Fruit fly (Drosophila melanogaster) whole organism, embryonic: Measurements from ENCODE around the gene CG42852.
A peak's percentile ranks its signal among the peaks of the same experiment; 100 is the strongest.

Experiments used
- ATbp ChIP-seq: fragments of 200-800 bp; sonication (Bioruptor generic); optimal IDR thresholded peaks from 2 replicates; lab custom pipeline; 2017; ENCODE audit warnings: missing biosample characterization, mild to moderate bottlenecking, missing genetic modification characterization, missing genetic modification reagents
- Awh ChIP-seq: fragments of 200-800 bp; sonication (Bioruptor generic); IDR thresholded peaks from 2 replicates; pipeline ENCODE4, ENCODE4 v1.3.6; 2022; ENCODE audit warnings: missing biosample characterization, missing genetic modification characterization
- Blimp-1 ChIP-seq: fragments of 200-800 bp; sonication (Bioruptor generic); optimal IDR thresholded peaks from 3 replicates; lab custom pipeline; 2018; ENCODE audit warnings: missing biosample characterization, missing genetic modification characterization, mild to moderate bottlenecking, moderate library complexity, missing genetic modification reagents
- CG10209 ChIP-seq: fragments of 200-800 bp; sonication (Bioruptor generic); optimal IDR thresholded peaks from 3 replicates; lab custom pipeline; 2017; ENCODE audit warnings: missing biosample characterization, mild to moderate bottlenecking, missing genetic modification characterization, missing genetic modification reagents
- CG10366 ChIP-seq: fragments of 200-800 bp; sonication (Bioruptor generic); IDR thresholded peaks from 2 replicates; pipeline ENCODE4 v1.3.6; 2022; ENCODE audit warnings: missing biosample characterization, missing genetic modification characterization
- CG10654 ChIP-seq: fragments of 200-800 bp; sonication (Bioruptor generic); optimal IDR thresholded peaks from 2 replicates; lab custom pipeline; 2016; ENCODE audit warnings: missing biosample characterization, missing genetic modification characterization
- CG12155 ChIP-seq: fragments of 200-800 bp; sonication (Bioruptor generic); optimal IDR thresholded peaks from 3 replicates; lab custom pipeline; 2016; ENCODE audit warnings: missing biosample characterization, missing genetic modification characterization
- CG12744 ChIP-seq: fragments of 200-800 bp; sonication (Bioruptor generic); optimal IDR thresholded peaks from 2 replicates; lab custom pipeline; 2016; ENCODE audit warnings: missing biosample characterization, missing genetic modification characterization
- CG13287 ChIP-seq: fragments of 200-800 bp; sonication (Bioruptor generic); IDR thresholded peaks from 2 replicates; pipeline ENCODE4 v1.3.6; 2022; ENCODE audit warnings: missing biosample characterization, missing genetic modification characterization; ENCODE audit not compliant: partially characterized antibody
- CG14710 ChIP-seq: fragments of 200-800 bp; sonication (Bioruptor generic); optimal IDR thresholded peaks from 3 replicates; lab custom pipeline; 2019; ENCODE audit warnings: missing biosample characterization, mild to moderate bottlenecking, missing genetic modification characterization, moderate library complexity
- CG14860 ChIP-seq: fragments of 200-800 bp; sonication (Bioruptor generic); IDR thresholded peaks from 3 replicates; pipeline ENCODE4 v1.3.6; 2022; ENCODE audit warnings: missing biosample characterization, missing genetic modification characterization; ENCODE audit not compliant: partially characterized antibody
- CG4328 ChIP-seq: fragments of 200-800 bp; sonication (Bioruptor generic); optimal IDR thresholded peaks from 3 replicates; lab custom pipeline; 2017; ENCODE audit warnings: missing biosample characterization, missing genetic modification reagents, missing genetic modification characterization
- CG8290 ChIP-seq, 3 experiments: fragments of 200-800 bp; sonication (Bioruptor generic); optimal IDR thresholded peaks; 2 replicates each; lab custom pipeline; 2016 to 2019; ENCODE audit warnings: missing biosample characterization in 3 of 3, missing genetic modification characterization in 3 of 3, mild to moderate bottlenecking in 2 of 3, moderate library complexity in 1 of 3
- CG8388 ChIP-seq: fragments of 200-800 bp; sonication (Bioruptor generic); optimal IDR thresholded peaks from 2 replicates; lab custom pipeline; 2019; ENCODE audit warnings: missing biosample characterization, mild to moderate bottlenecking, missing genetic modification characterization, moderate library complexity
- CG8924 ChIP-seq: fragments of 200-800 bp; optimal IDR thresholded peaks from 3 replicates; lab custom pipeline; 2019; ENCODE audit warnings: missing biosample characterization, mild to moderate bottlenecking, missing genetic modification characterization, moderate library complexity
- CG9876 ChIP-seq: fragments of 200-800 bp; sonication (Bioruptor generic); optimal IDR thresholded peaks from 2 replicates; lab custom pipeline; 2016; ENCODE audit warnings: missing biosample characterization, missing genetic modification characterization
- D ChIP-seq, 2 experiments: fragments of 200-800 bp in 1 of 2; fragments of >200 bp in 1 of 2; sonication (Bioruptor generic) in 1 of 2; optimal IDR thresholded peaks; 2 replicates in 1 of 2; 3 replicates in 1 of 2; lab custom pipeline; 2017; ENCODE audit warnings: mild to moderate bottlenecking in 1 of 2, missing biosample characterization in 1 of 2, missing genetic modification characterization in 1 of 2, missing genetic modification reagents in 1 of 2
- ERR ChIP-seq: fragments of 200-800 bp; sonication (Bioruptor generic); optimal IDR thresholded peaks from 2 replicates; lab custom pipeline; 2016; ENCODE audit warnings: missing biosample characterization, missing genetic modification characterization
- Eip74EF ChIP-seq, 2 experiments: fragments of 200-800 bp in 1 of 2; fragments of >200 bp in 1 of 2; sonication (Bioruptor generic) in 1 of 2; optimal IDR thresholded peaks; 2 replicates each; lab custom pipeline; 2017 to 2019; ENCODE audit warnings: missing biosample characterization in 2 of 2, missing genetic modification characterization in 2 of 2, mild to moderate bottlenecking in 1 of 2, moderate library complexity in 1 of 2
- Fer3 ChIP-seq: fragments of 200-800 bp; sonication (Bioruptor generic); optimal IDR thresholded peaks from 2 replicates; lab custom pipeline; 2018; ENCODE audit warnings: missing biosample characterization, mild to moderate bottlenecking, missing genetic modification characterization, moderate library complexity
- Kr ChIP-seq: fragments of 200-800 bp; sonication (Bioruptor generic); optimal IDR thresholded peaks from 2 replicates; lab custom pipeline; 2017; ENCODE audit warnings: missing biosample characterization, mild to moderate bottlenecking, missing genetic modification characterization
- Mes4 ChIP-seq: fragments of 200-800 bp; sonication (Bioruptor generic); optimal IDR thresholded peaks from 2 replicates; lab custom pipeline; 2016; ENCODE audit warnings: missing biosample characterization, missing genetic modification characterization
- abd-A ChIP-seq: fragments of 200-800 bp; sonication (Bioruptor generic); optimal IDR thresholded peaks from 3 replicates; lab custom pipeline; 2019; ENCODE audit warnings: missing biosample characterization, mild to moderate bottlenecking, missing genetic modification characterization, moderate library complexity
- az2 ChIP-seq: fragments of 200-800 bp; sonication (Bioruptor generic); optimal IDR thresholded peaks from 3 replicates; lab custom pipeline; 2016; ENCODE audit warnings: missing biosample characterization, missing genetic modification characterization
- bab2 ChIP-seq: fragments of 200-800 bp; sonication (Bioruptor generic); optimal IDR thresholded peaks from 2 replicates; lab custom pipeline; 2016; ENCODE audit warnings: missing biosample characterization, missing genetic modification characterization
- crc ChIP-seq: fragments of 200-800 bp; sonication (Bioruptor generic); optimal IDR thresholded peaks from 2 replicates; lab custom pipeline; 2016; ENCODE audit warnings: missing biosample characterization, missing genetic modification characterization
- danr ChIP-seq: fragments of 200-800 bp; sonication (Bioruptor generic); IDR thresholded peaks from 2 replicates; pipeline ENCODE4 v1.3.6; 2022; ENCODE audit warnings: missing biosample characterization, missing genetic modification characterization
- dmrt11E ChIP-seq: fragments of 200-800 bp; sonication (Bioruptor generic); optimal IDR thresholded peaks from 3 replicates; lab custom pipeline; 2018; ENCODE audit warnings: missing biosample characterization, mild to moderate bottlenecking, missing genetic modification characterization, moderate library complexity
- fru ChIP-seq: fragments of >200 bp; optimal IDR thresholded peaks from 2 replicates; lab custom pipeline; 2017
- gem ChIP-seq: fragments of 200-800 bp; sonication (Bioruptor generic); optimal IDR thresholded peaks from 2 replicates; lab custom pipeline; 2019; ENCODE audit warnings: missing biosample characterization, mild to moderate bottlenecking, missing genetic modification characterization, moderate library complexity
- gfzf ChIP-seq: fragments of 200-800 bp; sonication (Bioruptor generic); optimal IDR thresholded peaks from 2 replicates; lab custom pipeline; 2016; ENCODE audit warnings: missing biosample characterization, mild to moderate bottlenecking, missing genetic modification characterization, moderate library complexity
- grau ChIP-seq: fragments of 200-800 bp; optimal IDR thresholded peaks from 3 replicates; lab custom pipeline; 2019; ENCODE audit warnings: missing biosample characterization, mild to moderate bottlenecking, missing genetic modification characterization, moderate library complexity
- hbn ChIP-seq: fragments of 200-800 bp; sonication (Bioruptor generic); IDR thresholded peaks from 2 replicates; pipeline ENCODE4 v1.3.6; 2022; ENCODE audit warnings: missing biosample characterization, missing genetic modification characterization; ENCODE audit not compliant: partially characterized antibody
- klu ChIP-seq: fragments of 200-800 bp; sonication (Bioruptor generic); IDR thresholded peaks from 2 replicates; pipeline ENCODE4 v1.3.6; 2022; ENCODE audit warnings: missing biosample characterization, missing genetic modification characterization
- lbe ChIP-seq: fragments of 200-800 bp; sonication (Bioruptor generic); optimal IDR thresholded peaks from 2 replicates; lab custom pipeline; 2016; ENCODE audit warnings: missing biosample characterization, mild to moderate bottlenecking, missing genetic modification characterization
- mirr ChIP-seq: fragments of 200-800 bp; sonication (Bioruptor generic); optimal IDR thresholded peaks from 3 replicates; lab custom pipeline; 2018; ENCODE audit warnings: missing biosample characterization, mild to moderate bottlenecking, missing genetic modification characterization
- nerfin-1 ChIP-seq: fragments of 200-800 bp; sonication (Bioruptor generic); optimal IDR thresholded peaks from 3 replicates; lab custom pipeline; 2019; ENCODE audit warnings: missing biosample characterization, mild to moderate bottlenecking, missing genetic modification characterization, moderate library complexity
- otp ChIP-seq: fragments of 200-800 bp; sonication (Bioruptor generic); IDR thresholded peaks from 3 replicates; pipeline ENCODE4, ENCODE4 v1.3.6; 2022; ENCODE audit warnings: missing biosample characterization, missing genetic modification characterization
- run ChIP-seq: fragments of 200-800 bp; sonication (Bioruptor generic); optimal IDR thresholded peaks from 3 replicates; lab custom pipeline; 2018; ENCODE audit warnings: missing biosample characterization, mild to moderate bottlenecking, missing genetic modification characterization
- sc ChIP-seq, 3 experiments: fragments of >200 bp in 2 of 3; fragments of 200-800 bp in 1 of 3; sonication (Bioruptor generic) in 1 of 3; optimal IDR thresholded peaks; 2 replicates in 2 of 3; 3 replicates in 1 of 3; lab custom pipeline; 2017; ENCODE audit warnings: mild to moderate bottlenecking in 1 of 3, missing biosample characterization in 1 of 3, missing genetic modification characterization in 1 of 3, missing genetic modification reagents in 1 of 3
- sens-2 ChIP-seq: fragments of 200-800 bp; sonication (Bioruptor generic); IDR thresholded peaks from 2 replicates; pipeline ENCODE4 v1.3.6; 2022; ENCODE audit warnings: missing biosample characterization, missing genetic modification characterization
- seq ChIP-seq: fragments of 200-800 bp; sonication (Bioruptor generic); IDR thresholded peaks from 2 replicates; pipeline ENCODE4 v1.3.6; 2022; ENCODE audit warnings: missing biosample characterization, missing genetic modification characterization
- sima ChIP-seq: fragments of 200-800 bp; sonication (Bioruptor generic); optimal IDR thresholded peaks from 2 replicates; lab custom pipeline; 2016; ENCODE audit warnings: missing biosample characterization, missing genetic modification characterization
- slou ChIP-seq: fragments of 200-800 bp; sonication (Bioruptor generic); optimal IDR thresholded peaks from 3 replicates; lab custom pipeline; 2016; ENCODE audit warnings: missing biosample characterization, missing genetic modification characterization
- ttk ChIP-seq: fragments of 200-800 bp; sonication (Bioruptor generic); IDR thresholded peaks from 2 replicates; pipeline ENCODE4 v2.1.2; 2022; ENCODE audit warnings: missing biosample characterization, missing genetic modification characterization
- zf30C ChIP-seq: fragments of 200-800 bp; sonication (Bioruptor generic); optimal IDR thresholded peaks from 3 replicates; lab custom pipeline; 2018; ENCODE audit warnings: missing biosample characterization, mild to moderate bottlenecking, missing genetic modification characterization

The CG42852 gene

dm6 chr3L:16711430-16712228 lies 43.7 kb upstream of the CG42852 start, which contains the start of the genes CG43954, Lasp and Dab (continued):
- peak; percentile 37 for TF ChIP-seq zf30C (GFP tag; lab: Kevin White, UChicago)
- peak; percentile 29 for TF ChIP-seq grau (tag; lab: Kevin White, UChicago)
- no peak for TF ChIP-seq CG10209 (GFP tag; lab: Kevin White, UChicago)
- peak; percentile 53 for TF ChIP-seq Mes4 (GFP tag; lab: Kevin White, UChicago)
- peak; percentile 25 for TF ChIP-seq run (tag; lab: Kevin White, UChicago)
- TF ChIP-seq Eip74EF (GFP tag; optimal IDR thresholded peaks at IDR 0.05; lab: Kevin White, UChicago), result peak in 1 of 2 experiments; percentile 49
- TF ChIP-seq seq (GFP tag; lab: Robert Waterston, UW), result peak; percentile 32; the same call in 1 of the 2 replicates
- TF ChIP-seq mirr (GFP tag; lab: Kevin White, UChicago), result peak; percentile 61
- TF ChIP-seq ATbp, result no peak
- peak; percentile 42 for TF ChIP-seq CG8290 (GFP tag; optimal IDR thresholded peaks at IDR 0.05; lab: Kevin White, UChicago)
- peak in 1 of 2 experiments; percentile 91 for TF ChIP-seq CG8290 (tag; optimal IDR thresholded peaks at IDR 0.05; lab: Kevin White, UChicago)
- TF ChIP-seq CG12744 (GFP tag; lab: Kevin White, UChicago), result peak; percentile 36
- no peak; the same call in 2 of the 3 replicates for TF ChIP-seq CG14860 (GFP tag; lab: Robert Waterston, UW)
- no peak for TF ChIP-seq CG10654 (GFP tag; lab: Kevin White, UChicago)
- peak; percentile 2 for TF ChIP-seq Fer3
- TF ChIP-seq otp (GFP tag; lab: Robert Waterston, UW), result peak; percentile 36; the same call in 1 of the 3 replicates
- peak; percentile 31 for TF ChIP-seq az2 (GFP tag; lab: Kevin White, UChicago)
- TF ChIP-seq CG12155 (GFP tag; lab: Kevin White, UChicago), result no peak
- TF ChIP-seq CG14710 (tag; lab: Kevin White, UChicago), result peak; percentile 66
- peak; percentile 17; the same call in 1 of the 2 replicates for TF ChIP-seq CG10366
- no peak for TF ChIP-seq dmrt11E (tag; lab: Kevin White, UChicago)
- no peak for TF ChIP-seq sens-2 (GFP tag; lab: Robert Waterston, UW)
- TF ChIP-seq CG13287 (GFP tag; lab: Robert Waterston, UW), result peak; percentile 56
- peak; percentile 7; the same call in 1 of the 2 replicates for TF ChIP-seq ttk (GFP tag; lab: Robert Waterston, UW)
- TF ChIP-seq Blimp-1, result peak; percentile 15
- no peak for TF ChIP-seq slou (GFP tag; lab: Kevin White, UChicago)
- peak; percentile 37 for TF ChIP-seq CG8924 (tag; lab: Kevin White, UChicago)
- no peak for TF ChIP-seq crc (GFP tag; lab: Kevin White, UChicago)
- no peak for TF ChIP-seq CG4328 (GFP tag; lab: Kevin White, UChicago)
- TF ChIP-seq D (optimal IDR thresholded peaks at IDR 0.05; lab: Kevin White, UChicago), result no peak
- no peak for TF ChIP-seq D (GFP tag; optimal IDR thresholded peaks at IDR 0.05; lab: Kevin White, UChicago)
- TF ChIP-seq nerfin-1 (tag; lab: Kevin White, UChicago), result peak; percentile 5
- no peak for TF ChIP-seq sc (optimal IDR thresholded peaks at IDR 0.05; lab: Kevin White, UChicago)
- no peak for TF ChIP-seq sc (GFP tag; optimal IDR thresholded peaks at IDR 0.05; lab: Kevin White, UChicago)
- TF ChIP-seq CG8388 (GFP tag; lab: Kevin White, UChicago), result no peak
- peak; percentile 30 for TF ChIP-seq abd-A (tag; lab: Kevin White, UChicago)
- TF ChIP-seq gem (tag; lab: Kevin White, UChicago), result no peak
- no peak for TF ChIP-seq hbn
- TF ChIP-seq fru (lab: Kevin White, UChicago), result no peak
- TF ChIP-seq sima (GFP tag; lab: Kevin White, UChicago), result no peak
- TF ChIP-seq danr (GFP tag; lab: Robert Waterston, UW), result no peak
- no peak for TF ChIP-seq CG9876 (GFP tag; lab: Kevin White, UChicago)
- TF ChIP-seq Kr (GFP tag; lab: Kevin White, UChicago), result no peak
- TF ChIP-seq ERR, result no peak
- TF ChIP-seq lbe (GFP tag; lab: Kevin White, UChicago), result no peak
- TF ChIP-seq Awh (GFP tag; lab: Robert Waterston, UW), result peak; percentile 9; the same call in 1 of the 2 replicates
- peak; percentile 95 for TF ChIP-seq gfzf (GFP tag; lab: Kevin White, UChicago)
- no peak for TF ChIP-seq bab2
- TF ChIP-seq klu (GFP tag; lab: Robert Waterston, UW), result no peak
